Fruit fly (Drosophila melanogaster): ENCODE data around the gene CG4313.

The CG4313 gene

DNA sequence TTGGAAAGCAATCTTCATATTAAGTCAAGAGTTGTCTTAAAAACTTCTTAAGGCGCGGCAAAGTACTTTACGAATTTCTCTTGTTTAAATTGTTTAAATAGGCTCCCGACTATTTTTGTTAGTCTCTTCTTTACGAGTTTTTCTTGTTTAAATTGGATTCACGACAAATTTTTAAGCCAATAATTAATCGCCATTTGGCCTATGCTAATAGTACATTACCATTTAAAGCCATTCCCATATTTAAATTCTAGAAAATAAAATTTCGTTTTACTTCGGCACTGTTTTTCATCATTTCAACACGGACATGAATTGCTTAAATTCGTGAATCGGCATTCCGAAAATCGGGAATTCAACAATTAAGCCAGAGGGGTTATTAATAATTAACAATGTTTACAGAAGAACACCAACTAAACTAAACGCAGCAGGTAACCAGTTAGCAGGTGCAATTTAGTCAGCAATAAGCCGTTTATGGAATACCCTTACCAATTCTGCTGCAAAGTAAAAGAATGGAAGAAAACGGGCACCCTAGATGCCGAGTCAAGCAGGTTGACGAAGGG lies 32.1 kb upstream of the CG4313 start:
- TF ChIP-seq Hr38 (GFP tag; optimal IDR thresholded peaks at IDR 0.05): no peak
- peak; percentile 59; the same call in 2 of the 3 replicates for TF ChIP-seq CG8119 (GFP tag; IDR thresholded peaks at IDR 0.05)
- peak; percentile 50 for TF ChIP-seq CG8319 (GFP tag; optimal IDR thresholded peaks at IDR 0.05)
- peak; percentile 60 for TF ChIP-seq dac (GFP tag; optimal IDR thresholded peaks at IDR 0.05)
- TF ChIP-seq Eip93F (GFP tag; optimal IDR thresholded peaks at IDR 0.05): peak; percentile 74
- no peak for TF ChIP-seq CG16779 (tag; optimal IDR thresholded peaks at IDR 0.05)
- TF ChIP-seq fd59A (GFP tag; optimal IDR thresholded peaks at IDR 0.05): peak; percentile 38
- TF ChIP-seq Ets21C (GFP tag; optimal IDR thresholded peaks at IDR 0.05): peak; percentile 79
- TF ChIP-seq Sox102F (GFP tag; optimal IDR thresholded peaks at IDR 0.05): peak; percentile 67
- TF ChIP-seq Blimp-1 (GFP tag; optimal IDR thresholded peaks at IDR 0.05): peak; percentile 42
- TF ChIP-seq OdsH (GFP tag; optimal IDR thresholded peaks at IDR 0.05): peak; percentile 70
- peak; percentile 83 for TF ChIP-seq esn (GFP tag; optimal IDR thresholded peaks at IDR 0.05)
- TF ChIP-seq CG31627 (GFP tag; optimal IDR thresholded peaks at IDR 0.05): peak; percentile 71
- peak; percentile 37 for TF ChIP-seq spab (GFP tag; optimal IDR thresholded peaks at IDR 0.05)
- no peak for TF ChIP-seq CG6854 (GFP tag; optimal IDR thresholded peaks at IDR 0.05)
- TF ChIP-seq CG11902 (GFP tag; optimal IDR thresholded peaks at IDR 0.05): peak; percentile 56
- TF ChIP-seq vri (GFP tag; optimal IDR thresholded peaks at IDR 0.05): peak; percentile 18
- peak; percentile 63 for TF ChIP-seq CG10669 (GFP tag; optimal IDR thresholded peaks at IDR 0.05)
- TF ChIP-seq CG34406 (GFP tag; optimal IDR thresholded peaks at IDR 0.05): peak; percentile 57
- TF ChIP-seq lz (GFP tag; optimal IDR thresholded peaks at IDR 0.05): peak; percentile 81
- TF ChIP-seq dsx (GFP tag; optimal IDR thresholded peaks at IDR 0.05; ENCODE audit: poor library complexity, severe bottlenecking): peak; percentile 44
- TF ChIP-seq CG6792 (GFP tag; optimal IDR thresholded peaks at IDR 0.05): peak; percentile 61
- TF ChIP-seq CG3919 (GFP tag; optimal IDR thresholded peaks at IDR 0.05): peak; percentile 63
- peak; percentile 41; the same call in 1 of the 2 replicates for TF ChIP-seq Gug (GFP tag; IDR thresholded peaks at IDR 0.05)
- peak; percentile 75 for TF ChIP-seq Smox (GFP tag; optimal IDR thresholded peaks at IDR 0.05)
- peak; percentile 90 for TF ChIP-seq Eip78C (GFP tag)
- peak; percentile 68 for TF ChIP-seq Met (GFP tag; optimal IDR thresholded peaks at IDR 0.05)
- peak; percentile 93 for TF ChIP-seq Hr4 (GFP tag; optimal IDR thresholded peaks at IDR 0.05)
- peak; percentile 49 for TF ChIP-seq cyc (GFP tag; optimal IDR thresholded peaks at IDR 0.05)
- TF ChIP-seq CG11762 (GFP tag; optimal IDR thresholded peaks at IDR 0.05; ENCODE audit: insufficient read depth): peak; percentile 63
- TF ChIP-seq eg (GFP tag; IDR thresholded peaks at IDR 0.05): peak; percentile 64
- TF ChIP-seq pdm3 (GFP tag; optimal IDR thresholded peaks at IDR 0.05): peak; percentile 82
- peak; percentile 77 for TF ChIP-seq CG10631 (GFP tag; optimal IDR thresholded peaks at IDR 0.05)
- no peak for TF ChIP-seq fd85E (GFP tag; optimal IDR thresholded peaks at IDR 0.05)
- TF ChIP-seq ss (GFP tag; optimal IDR thresholded peaks at IDR 0.05): peak in 1 of 2 experiments; percentile 60
- peak; percentile 76 for TF ChIP-seq CG3032 (tag; optimal IDR thresholded peaks at IDR 0.05)
- no peak for TF ChIP-seq CG9139 (GFP tag; optimal IDR thresholded peaks at IDR 0.05)
- TF ChIP-seq CG15336 (GFP tag; IDR thresholded peaks at IDR 0.05): peak; percentile 52
- peak; percentile 59 for TF ChIP-seq Sox14 (GFP tag; optimal IDR thresholded peaks at IDR 0.05)
- TF ChIP-seq CG6163 (GFP tag; IDR thresholded peaks at IDR 0.05): peak; percentile 50
- TF ChIP-seq CG6276 (GFP tag; optimal IDR thresholded peaks at IDR 0.05): peak; percentile 67
- peak; percentile 75 for TF ChIP-seq CG4318 (GFP tag; optimal IDR thresholded peaks at IDR 0.05)
- TF ChIP-seq topi (GFP tag; optimal IDR thresholded peaks at IDR 0.05): peak; percentile 81
- peak; percentile 13 for TF ChIP-seq CG11294 (GFP tag; IDR thresholded peaks at IDR 0.05)
- TF ChIP-seq Sox15 (GFP tag; optimal IDR thresholded peaks at IDR 0.05): peak; percentile 72
- peak; percentile 79 for TF ChIP-seq Hr39 (GFP tag; optimal IDR thresholded peaks at IDR 0.05)
- no peak for TF ChIP-seq CG6808 (GFP tag; optimal IDR thresholded peaks at IDR 0.05)
- TF ChIP-seq Eip75B (GFP tag; optimal IDR thresholded peaks at IDR 0.05): peak; percentile 68
- peak; percentile 85 for TF ChIP-seq svp (GFP tag)
- TF ChIP-seq Ets96B (tag; optimal IDR thresholded peaks at IDR 0.05): peak; percentile 61
- TF ChIP-seq achi (GFP tag; optimal IDR thresholded peaks at IDR 0.05): peak; percentile 65
